In genomic region chrIII:3430667-3431066, ce11 we compare ENCODE assay signal across 2 worm cellular contexts.
TF ChIP-seq lines count a peak whose summit lies in the region.

No protein-coding gene starts in this region.

TF ChIP-seq in whole organism, L3 larva, 47 proteins besides CTCF, POLR2A, EP300 and RAD21:
- no peak for TF ChIP-seq hmg-11 (tag; optimal IDR thresholded peaks at IDR 0.05; lab: Kevin White, UChicago)
- peak; percentile 67 for TF ChIP-seq ceh-28 (tag; optimal IDR thresholded peaks at IDR 0.05; lab: Kevin White, UChicago)
TF ChIP-seq in whole organism, L3 larva: peak in this region for 1.

TF ChIP-seq in whole organism, L4 larva, 104 proteins besides CTCF, POLR2A, EP300 and RAD21:
- TF ChIP-seq T26A8.4 (GFP tag; IDR thresholded peaks at IDR 0.05; lab: Robert Waterston, UW) (no peak), ceh-82 (tag; optimal IDR thresholded peaks at IDR 0.05; lab: Kevin White, UChicago) (no peak), rbr-2 (tag; optimal IDR thresholded peaks at IDR 0.05; lab: Kevin White, UChicago) (no peak), F26F4.8 (GFP tag; conservative IDR thresholded peaks at IDR 0.05; lab: Robert Waterston, UW) (no peak), ceh-28 (tag; optimal IDR thresholded peaks at IDR 0.05; lab: Kevin White, UChicago) (peak; percentile 61), ctbp-1 (GFP tag; IDR thresholded peaks at IDR 0.05; lab: Robert Waterston, UW) (no peak), daf-19 (GFP tag; conservative IDR thresholded peaks at IDR 0.05; lab: Robert Waterston, UW) (no peak)

Comparison
In these comparisons a context has a peak if more than half of its experiments do, and no peak if none do; other contexts are left out.
1. Of the 28 proteins assayed by ChIP-seq in both whole organism, L4 larva and whole organism, L3 larva: peak only in whole organism, L4 larva: none; only in whole organism, L3 larva: none; in both: ceh-28; in neither: 27.